Worm (Caenorhabditis elegans): ENCODE results near the gene hlh-6.

hlh-6 gene

DNA sequence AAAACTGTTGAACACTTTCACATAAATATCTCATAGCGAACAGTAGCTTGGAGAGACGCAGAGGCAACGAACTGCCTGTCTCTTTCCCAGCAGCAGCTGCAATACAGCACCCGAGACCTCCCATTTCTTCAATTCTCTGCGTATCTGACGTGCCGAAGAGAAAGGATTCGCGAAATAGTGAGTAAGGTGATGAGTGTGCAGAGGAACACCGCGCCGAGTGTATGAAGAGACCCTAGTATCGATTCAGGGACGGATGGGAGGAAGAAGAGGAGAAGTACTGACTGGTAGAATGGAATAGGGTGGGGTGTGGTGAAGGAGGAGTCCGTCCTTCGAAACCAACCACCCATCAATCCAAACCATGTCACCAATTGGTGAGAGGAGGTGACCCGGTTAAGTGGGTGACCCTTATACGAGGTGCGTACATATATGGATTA, 31.5 kb upstream of the hlh-6 start (continued):
- TF ChIP-seq hpl-2 (GFP tag; optimal IDR thresholded peaks at IDR 0.05) = no peak
- no peak for TF ChIP-seq egl-13 (tag; optimal IDR thresholded peaks at IDR 0.05)
- TF ChIP-seq mep-1 (tag; optimal IDR thresholded peaks at IDR 0.05) = peak; percentile 90
- no peak for TF ChIP-seq sup-37 (GFP tag; optimal IDR thresholded peaks at IDR 0.05)
- no peak for TF ChIP-seq lin-15B (tag; optimal IDR thresholded peaks at IDR 0.05)
- peak; percentile 19 for TF ChIP-seq F16B12.6 (tag; optimal IDR thresholded peaks at IDR 0.05)
- TF ChIP-seq snpc-4 (tag; optimal IDR thresholded peaks at IDR 0.05) = no peak
- TF ChIP-seq lin-39 (tag; optimal IDR thresholded peaks at IDR 0.05) = no peak
- peak; percentile 52 to 68 for TF ChIP-seq lin-35 (GFP tag; optimal IDR thresholded peaks at IDR 0.05)
- TF ChIP-seq snu-23 (GFP tag; optimal IDR thresholded peaks at IDR 0.05) = peak; percentile 78
- TF ChIP-seq aly-2 (tag; optimal IDR thresholded peaks at IDR 0.05) = no peak
- TF ChIP-seq mdl-1 (tag; optimal IDR thresholded peaks at IDR 0.05) = peak in 1 of 2 experiments; percentile 75
- peak; percentile 24 for TF ChIP-seq pag-3 (tag; optimal IDR thresholded peaks at IDR 0.05; ENCODE audit: borderline replicate concordance, insufficient read depth)
- no peak for TF ChIP-seq sox-4 (tag; optimal IDR thresholded peaks at IDR 0.05)
- peak; percentile 40 for TF ChIP-seq lir-3 (tag; optimal IDR thresholded peaks at IDR 0.05; ENCODE audit: poor library complexity)
- peak; percentile 59 for TF ChIP-seq nhr-77 (tag; optimal IDR thresholded peaks at IDR 0.05)
- TF ChIP-seq hlh-17 (GFP tag; optimal IDR thresholded peaks at IDR 0.05; ENCODE audit: borderline replicate concordance) = no peak
- no peak for TF ChIP-seq unc-30 (tag; optimal IDR thresholded peaks at IDR 0.05)
- peak; percentile 53 for TF ChIP-seq fos-1 (tag; optimal IDR thresholded peaks at IDR 0.05)
- TF ChIP-seq aha-1 (tag; optimal IDR thresholded peaks at IDR 0.05) = no peak
- peak; percentile 23 for TF ChIP-seq fkh-8 (tag; optimal IDR thresholded peaks at IDR 0.05)
- peak; percentile 6; the same call in 1 of the 2 replicates for TF ChIP-seq isw-1 (GFP tag; IDR thresholded peaks at IDR 0.05)
- TF ChIP-seq mab-9 (GFP tag; IDR thresholded peaks at IDR 0.05) = no peak
- peak; percentile 49 for TF ChIP-seq nhr-237 (tag; optimal IDR thresholded peaks at IDR 0.05)
- TF ChIP-seq ztf-4 (tag; optimal IDR thresholded peaks at IDR 0.05) = peak; percentile 68
- no peak for TF ChIP-seq zip-4 (GFP tag; optimal IDR thresholded peaks at IDR 0.05)
- TF ChIP-seq rnt-1 (tag; optimal IDR thresholded peaks at IDR 0.05) = peak; percentile 74
- TF ChIP-seq nhr-20 (tag; optimal IDR thresholded peaks at IDR 0.05) = peak; percentile 94
- TF ChIP-seq dpl-1 (GFP tag; optimal IDR thresholded peaks at IDR 0.05) = peak; percentile 40 to 53 (median 50)
- no peak for TF ChIP-seq grh-1 (GFP tag; IDR thresholded peaks at IDR 0.05)
- TF ChIP-seq C34B4.2 (tag; optimal IDR thresholded peaks at IDR 0.05) = no peak
- no peak for TF ChIP-seq sptf-1 (tag; optimal IDR thresholded peaks at IDR 0.05)
- peak in 1 of 2 experiments; percentile 73 for TF ChIP-seq ztf-11 (tag; optimal IDR thresholded peaks at IDR 0.05)
- TF ChIP-seq ceh-63 (GFP tag; optimal IDR thresholded peaks at IDR 0.05) = no peak
- TF ChIP-seq egl-27 (tag; optimal IDR thresholded peaks at IDR 0.05) = no peak
- TF ChIP-seq efl-3 (GFP tag; optimal IDR thresholded peaks at IDR 0.05) = no peak
- TF ChIP-seq nhr-28 (tag; optimal IDR thresholded peaks at IDR 0.05) = no peak
- no peak for TF ChIP-seq fkh-10 (GFP tag; optimal IDR thresholded peaks at IDR 0.05)
- TF ChIP-seq pqm-1 (tag; optimal IDR thresholded peaks at IDR 0.05) = no peak
- TF ChIP-seq vab-15 (tag; optimal IDR thresholded peaks at IDR 0.05) = peak; percentile 65
- peak; percentile 56 for TF ChIP-seq nhr-11 (tag; optimal IDR thresholded peaks at IDR 0.05)
- TF ChIP-seq ceh-90 (tag; optimal IDR thresholded peaks at IDR 0.05) = no peak
- peak; percentile 52 for TF ChIP-seq unc-86 (tag; optimal IDR thresholded peaks at IDR 0.05)
- TF ChIP-seq mef-2 (tag; optimal IDR thresholded peaks at IDR 0.05) = no peak
- TF ChIP-seq hlh-4 (tag; optimal IDR thresholded peaks at IDR 0.05) = no peak

Measured in whole organism, L1 larva.